Fruit fly (Drosophila melanogaster) whole organism, wandering third instar larva: Measurements from ENCODE around the gene CG4558.

ENCODE experiments used
- CG32264 ChIP-seq: fragments of 200-800 bp; sonication (Bioruptor generic); optimal IDR thresholded peaks from 2 replicates; lab custom pipeline; 2016; ENCODE audit warnings: missing biosample characterization, missing genetic modification characterization
- Dfd ChIP-seq: fragments of >200 bp; optimal IDR thresholded peaks from 2 replicates; lab custom pipeline; 2017; ENCODE audit warnings: missing biosample characterization, missing genetic modification characterization
- Dif ChIP-seq: fragments of 200-275, 200-300 bp; sonication (Bioruptor generic); optimal IDR thresholded peaks from 2 replicates; lab custom pipeline; 2018; ENCODE audit warnings: missing biosample characterization, missing genetic modification characterization; ENCODE audit not compliant: partially characterized antibody
- GATAd ChIP-seq: sonication (Bioruptor generic); optimal IDR thresholded peaks from 2 replicates; lab custom pipeline; 2016; ENCODE audit warnings: missing biosample characterization, missing genetic modification characterization
- HLH106 ChIP-seq: fragments of 200-800 bp; optimal IDR thresholded peaks from 3 replicates; lab custom pipeline; 2019; ENCODE audit warnings: missing biosample characterization, mild to moderate bottlenecking, missing genetic modification characterization, moderate library complexity
- Hnf4 ChIP-seq: fragments of 200-800 bp; sonication (Bioruptor generic); optimal IDR thresholded peaks from 2 replicates; lab custom pipeline; 2016; ENCODE audit warnings: missing biosample characterization, mild to moderate bottlenecking, missing genetic modification characterization
- Hr78 ChIP-seq: fragments of >200 bp; optimal IDR thresholded peaks from 2 replicates; lab custom pipeline; 2017; ENCODE audit warnings: missing biosample characterization, missing genetic modification characterization
- Hr83 ChIP-seq: fragments of 200-300 bp; sonication (Bioruptor generic); optimal IDR thresholded peaks from 2 replicates; lab custom pipeline; 2016; ENCODE audit warnings: missing biosample characterization, mild to moderate bottlenecking, missing genetic modification characterization, moderate library complexity; ENCODE audit not compliant: poor library complexity, severe bottlenecking
- Jra ChIP-seq: sonication (Bioruptor generic); optimal IDR thresholded peaks from 2 replicates; lab custom pipeline; 2016; ENCODE audit warnings: missing biosample characterization, missing genetic modification characterization
- Myc ChIP-seq: fragments of >200 bp; optimal IDR thresholded peaks from 2 replicates; lab custom pipeline; 2017
- OdsH ChIP-seq: fragments of 200-800 bp; sonication (Bioruptor generic); optimal IDR thresholded peaks from 2 replicates; lab custom pipeline; 2016; ENCODE audit warnings: missing biosample characterization, mild to moderate bottlenecking, missing genetic modification characterization
- Rel ChIP-seq, 2 experiments: fragments of 200-800 bp; sonication (Bioruptor generic) in 1 of 2; optimal IDR thresholded peaks; 2 replicates in 1 of 2; 3 replicates in 1 of 2; lab custom pipeline; 2016 to 2019; ENCODE audit warnings: mild to moderate bottlenecking in 2 of 2, missing biosample characterization in 2 of 2, missing genetic modification characterization in 2 of 2, moderate library complexity in 1 of 2
- Sp1 ChIP-seq: fragments of 200-800 bp; sonication (Bioruptor generic); optimal IDR thresholded peaks from 3 replicates; lab custom pipeline; 2019; ENCODE audit warnings: missing biosample characterization, mild to moderate bottlenecking, missing genetic modification characterization, moderate library complexity
- Vsx2 ChIP-seq: fragments of 200-300, 225-300 bp; sonication (Bioruptor generic); optimal IDR thresholded peaks from 2 replicates; lab custom pipeline; 2018; ENCODE audit warnings: missing biosample characterization, missing genetic modification characterization; ENCODE audit not compliant: partially characterized antibody
- br ChIP-seq: fragments of 200-800 bp; sonication (Bioruptor generic); optimal IDR thresholded peaks from 2 replicates; lab custom pipeline; 2016; ENCODE audit warnings: missing biosample characterization, missing genetic modification characterization
- dl ChIP-seq, 2 experiments: fragments of 175-275, 200-275 bp in 1 of 2; fragments of 200-275 bp in 1 of 2; sonication (Bioruptor generic); optimal IDR thresholded peaks; lab custom pipeline; 2018; ENCODE audit warnings: mild to moderate bottlenecking in 2 of 2, missing biosample characterization in 2 of 2, missing genetic modification characterization in 2 of 2, moderate library complexity in 2 of 2; ENCODE audit not compliant: partially characterized antibody in 2 of 2, insufficient read depth in 1 of 2
- dmrt93B ChIP-seq: fragments of 200-800 bp; sonication (Bioruptor generic); optimal IDR thresholded peaks from 2 replicates; lab custom pipeline; 2018; ENCODE audit warnings: missing biosample characterization, mild to moderate bottlenecking, missing genetic modification characterization
- ey ChIP-seq: fragments of 200-800 bp; sonication (Bioruptor generic); optimal IDR thresholded peaks from 2 replicates; lab custom pipeline; 2016; ENCODE audit warnings: missing biosample characterization, missing genetic modification characterization
- foxo ChIP-seq, 2 experiments: fragments of 200-800 bp; sonication (Bioruptor generic); optimal IDR thresholded peaks; 2 replicates in 1 of 2; 3 replicates in 1 of 2; lab custom pipeline; 2016 to 2017; ENCODE audit warnings: missing biosample characterization in 2 of 2, missing genetic modification characterization in 2 of 2
- fru ChIP-seq: fragments of 200-800 bp; sonication (Bioruptor generic); optimal IDR thresholded peaks from 3 replicates; lab custom pipeline; 2016; ENCODE audit warnings: missing biosample characterization, mild to moderate bottlenecking, missing genetic modification characterization
- h ChIP-seq: fragments of 200-800 bp; sonication (Bioruptor generic); optimal IDR thresholded peaks from 3 replicates; lab custom pipeline; 2016; ENCODE audit warnings: missing biosample characterization, mild to moderate bottlenecking, missing genetic modification characterization
- jim ChIP-seq: fragments of 175-275, 200-325 bp; sonication (Bioruptor generic); optimal IDR thresholded peaks from 2 replicates; lab custom pipeline; 2016; ENCODE audit warnings: missing biosample characterization, mild to moderate bottlenecking, missing genetic modification characterization
- lola ChIP-seq: fragments of >200 bp; optimal IDR thresholded peaks from 2 replicates; lab custom pipeline; 2017; ENCODE audit warnings: missing biosample characterization, missing genetic modification characterization
- psq ChIP-seq: fragments of 200-800 bp; sonication (Bioruptor generic); optimal IDR thresholded peaks from 3 replicates; lab custom pipeline; 2017; ENCODE audit warnings: missing biosample characterization, mild to moderate bottlenecking, missing genetic modification characterization, moderate library complexity
- tai ChIP-seq: sonication (Bioruptor generic); optimal IDR thresholded peaks from 2 replicates; lab custom pipeline; 2016; ENCODE audit warnings: missing biosample characterization, missing genetic modification characterization
- usp ChIP-seq: fragments of >200 bp; optimal IDR thresholded peaks from 2 replicates; lab custom pipeline; 2017; ENCODE audit warnings: missing biosample characterization, missing genetic modification characterization
- woc ChIP-seq: sonication (Bioruptor generic); optimal IDR thresholded peaks from 2 replicates; lab custom pipeline; 2016; ENCODE audit warnings: missing biosample characterization, mild to moderate bottlenecking, missing genetic modification characterization

The CG4558 gene

DNA sequence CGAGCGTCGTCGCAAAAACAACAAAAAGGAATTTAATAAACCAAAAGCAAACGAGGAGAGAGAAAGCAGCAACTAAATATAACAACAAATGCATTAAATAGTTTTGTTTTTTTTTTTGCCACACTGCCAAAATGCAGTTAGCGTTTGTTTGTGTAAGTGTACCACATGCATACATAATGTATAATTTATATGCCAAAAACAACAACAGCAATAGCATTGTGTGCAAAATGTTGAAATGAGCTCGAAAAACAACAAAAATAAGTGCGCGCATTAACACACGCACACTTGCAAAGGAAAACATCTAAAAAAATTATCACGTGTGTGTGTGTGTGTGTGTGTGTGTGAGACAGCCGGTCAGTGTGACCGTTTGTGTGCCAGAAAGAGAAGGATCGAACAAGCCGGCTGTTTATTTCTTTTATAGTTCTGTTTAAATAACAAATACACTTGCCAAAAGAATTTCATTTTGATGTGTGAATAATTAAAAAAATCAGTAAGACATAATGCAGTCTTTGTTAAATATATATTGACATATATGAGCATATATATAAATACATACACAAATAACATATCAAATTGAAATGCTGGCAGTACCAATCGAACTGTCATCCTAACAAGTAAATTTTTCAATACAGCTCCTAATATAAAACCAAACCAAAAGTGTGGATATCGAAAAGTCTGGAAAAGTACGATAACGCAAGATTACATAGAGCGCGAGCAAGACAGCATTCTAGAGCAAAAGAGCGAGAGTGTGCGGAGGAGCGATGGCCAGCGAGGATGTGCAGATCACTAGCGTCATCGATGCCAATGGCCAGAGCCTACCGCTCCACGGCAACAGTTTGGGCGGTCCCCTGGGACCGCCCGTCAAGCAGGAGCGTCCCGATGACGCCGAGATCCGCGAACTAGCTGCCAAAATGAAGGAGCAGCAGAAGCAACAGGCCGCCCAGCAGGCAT, 19.3 kb downstream of the CG4558 start:
- TF ChIP-seq Dfd (GFP tag; lab: Kevin White, UChicago) (peak; percentile 26), Vsx2 (GFP tag; lab: Kevin White, UChicago) (no peak)

DNA sequence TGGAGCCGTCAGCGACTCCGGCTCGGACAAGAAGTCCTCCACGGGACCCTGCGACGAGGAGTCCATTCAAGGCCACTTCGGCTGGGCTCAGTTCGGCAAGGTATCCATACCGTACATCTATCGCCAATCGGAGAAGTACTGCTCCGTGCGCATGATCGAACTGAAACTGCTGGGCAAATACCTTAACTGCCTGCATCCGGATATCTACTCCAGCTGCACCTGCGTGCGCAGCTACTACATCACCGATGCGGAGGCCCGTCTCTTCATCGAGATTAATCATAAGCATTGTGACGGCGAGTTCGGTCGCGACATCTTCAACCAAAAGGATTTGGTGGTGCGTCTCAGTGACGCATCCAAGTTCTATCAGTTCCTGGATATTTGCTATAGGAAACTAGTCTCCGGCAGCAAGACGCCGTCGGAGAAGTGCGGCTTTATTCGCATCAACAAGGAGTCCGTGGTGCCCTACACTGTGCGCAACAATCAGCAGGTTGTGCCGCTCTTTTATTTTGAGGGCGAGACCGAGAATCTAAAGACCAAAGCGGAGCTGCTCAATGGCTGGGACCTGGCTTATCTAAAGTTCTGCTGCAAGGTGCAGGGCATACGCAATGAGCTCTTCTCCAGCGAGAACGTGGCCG, 20.3 kb downstream of the CG4558 start:
- no peak for TF ChIP-seq usp
- no peak for TF ChIP-seq GATAd (GFP tag; lab: Kevin White, UChicago)
- no peak for TF ChIP-seq h (GFP tag; lab: Kevin White, UChicago)
- TF ChIP-seq jim (GFP tag; lab: Kevin White, UChicago), result no peak
- TF ChIP-seq woc (GFP tag; lab: Kevin White, UChicago), result no peak
- no peak for TF ChIP-seq dmrt93B (GFP tag; lab: Kevin White, UChicago)
- no peak for TF ChIP-seq OdsH (GFP tag; lab: Kevin White, UChicago)
- no peak for TF ChIP-seq lola
- no peak for TF ChIP-seq CG32264 (GFP tag; lab: Kevin White, UChicago)
- no peak for TF ChIP-seq foxo (GFP tag; optimal IDR thresholded peaks at IDR 0.05; lab: Kevin White, UChicago)
- TF ChIP-seq, all 38 proteins: peak for 0

DNA sequence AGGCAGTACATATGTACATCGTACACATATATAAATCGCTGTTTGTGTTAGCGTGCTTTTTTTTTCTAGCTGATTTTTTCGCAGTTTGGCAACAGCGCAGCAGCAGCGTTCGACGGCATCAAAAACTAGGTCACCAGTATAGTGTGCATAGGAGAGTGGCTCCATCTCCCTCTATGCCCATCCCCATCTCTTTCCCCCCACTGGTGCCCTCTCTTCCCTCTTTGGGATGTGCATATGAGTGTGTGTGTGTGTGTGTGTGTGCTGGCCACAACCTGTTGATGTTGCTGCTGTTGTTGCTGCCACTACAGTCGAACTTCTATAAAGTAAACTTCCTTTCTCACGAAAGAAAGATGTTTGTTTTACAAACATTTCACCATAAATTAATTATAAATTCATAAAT, 22.2 kb downstream of the CG4558 start:
- peak; percentile 75 for TF ChIP-seq Dfd (GFP tag; lab: Kevin White, UChicago)
- no peak for TF ChIP-seq Vsx2 (GFP tag; lab: Kevin White, UChicago)

DNA sequence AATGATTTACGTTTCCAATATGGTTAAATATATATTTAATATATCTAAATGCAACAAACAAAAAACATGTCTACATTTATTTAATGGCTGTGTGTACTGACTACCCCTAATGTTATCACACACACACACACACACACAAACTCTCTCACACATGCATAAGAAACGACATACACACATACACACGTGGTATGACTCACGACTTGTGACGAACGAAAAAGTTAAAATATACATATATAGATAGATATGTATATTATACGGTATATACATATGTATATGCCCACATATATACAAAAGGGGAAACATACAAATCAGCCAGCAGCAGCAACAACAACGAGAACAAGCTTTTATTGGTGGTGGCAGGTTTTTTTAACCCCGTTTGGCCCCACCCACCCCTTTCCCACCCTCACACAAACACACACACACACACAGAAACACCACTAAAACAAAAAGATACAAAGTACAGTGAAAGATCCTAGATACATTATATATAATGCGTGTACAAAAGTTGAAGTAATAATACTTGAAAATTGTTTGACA, 25.4 kb downstream of the CG4558 start:
- peak; percentile 8 for TF ChIP-seq Sp1 (GFP tag; lab: Kevin White, UChicago)
- TF ChIP-seq Hr83 (GFP tag; lab: Kevin White, UChicago), result no peak
- TF ChIP-seq tai (GFP tag; lab: Kevin White, UChicago), result no peak
- TF ChIP-seq foxo (GFP tag; optimal IDR thresholded peaks at IDR 0.05; lab: Kevin White, UChicago), result peak in 1 of 2 experiments; percentile 24
- no peak for TF ChIP-seq Rel (GFP tag; optimal IDR thresholded peaks at IDR 0.05; lab: Kevin White, UChicago)
- peak; percentile 7 for TF ChIP-seq Rel (tag; optimal IDR thresholded peaks at IDR 0.05; lab: Kevin White, UChicago)
- TF ChIP-seq br (GFP tag; lab: Kevin White, UChicago), result no peak
- TF ChIP-seq HLH106 (tag; lab: Kevin White, UChicago), result peak; percentile 19

DNA sequence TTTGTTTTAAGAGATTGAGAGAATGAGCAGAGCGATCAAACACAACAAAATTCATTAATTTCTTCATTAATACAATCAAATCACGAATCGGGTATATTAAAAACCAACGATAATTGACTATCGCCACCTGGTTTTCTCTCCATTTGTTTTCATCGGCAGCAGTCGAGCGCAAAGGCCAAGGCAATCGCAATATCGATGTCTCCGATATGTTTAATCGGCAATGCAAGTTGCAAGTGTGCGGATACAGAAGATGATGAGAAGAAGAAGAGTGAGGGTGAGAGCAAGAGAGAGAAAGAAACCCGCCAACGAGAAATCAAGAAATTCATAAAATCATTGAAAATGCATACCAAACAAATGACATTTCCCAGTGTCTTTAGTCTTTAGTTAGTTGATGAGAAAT, 26.2 kb downstream of the CG4558 start:
- TF ChIP-seq Hr83 (GFP tag; lab: Kevin White, UChicago), result peak; percentile 4
- peak; percentile 29 for TF ChIP-seq Jra (GFP tag; lab: Kevin White, UChicago)
- TF ChIP-seq Hr78, result no peak
- peak; percentile 16 for TF ChIP-seq psq (GFP tag; lab: Kevin White, UChicago)
- peak; percentile 7 for TF ChIP-seq woc (GFP tag; lab: Kevin White, UChicago)
- peak; percentile 17 for TF ChIP-seq Hnf4 (GFP tag; lab: Kevin White, UChicago)

DNA sequence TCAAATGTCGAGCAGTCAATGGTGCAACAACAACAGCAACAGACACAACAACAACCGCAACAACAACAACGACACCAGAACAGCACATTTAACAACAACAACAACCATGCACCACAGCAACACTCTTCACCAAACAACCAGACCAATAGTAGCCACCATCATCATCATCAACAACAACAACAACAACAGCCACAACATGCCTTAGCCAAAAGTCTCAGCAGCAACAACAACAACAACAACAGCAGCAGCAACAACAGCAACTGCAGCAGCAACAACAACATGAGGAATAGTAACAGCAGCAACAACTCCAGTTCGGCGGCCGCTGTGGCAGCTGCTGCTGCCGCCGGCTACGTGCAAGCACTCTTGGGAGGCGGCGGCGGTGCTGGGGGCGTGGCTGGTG, 26.8 kb downstream of the CG4558 start:
- TF ChIP-seq Sp1 (GFP tag; lab: Kevin White, UChicago) (no peak), Myc (lab: Kevin White, UChicago) (no peak), Dif (no peak), Dfd (GFP tag; lab: Kevin White, UChicago) (peak; percentile 80)

DNA sequence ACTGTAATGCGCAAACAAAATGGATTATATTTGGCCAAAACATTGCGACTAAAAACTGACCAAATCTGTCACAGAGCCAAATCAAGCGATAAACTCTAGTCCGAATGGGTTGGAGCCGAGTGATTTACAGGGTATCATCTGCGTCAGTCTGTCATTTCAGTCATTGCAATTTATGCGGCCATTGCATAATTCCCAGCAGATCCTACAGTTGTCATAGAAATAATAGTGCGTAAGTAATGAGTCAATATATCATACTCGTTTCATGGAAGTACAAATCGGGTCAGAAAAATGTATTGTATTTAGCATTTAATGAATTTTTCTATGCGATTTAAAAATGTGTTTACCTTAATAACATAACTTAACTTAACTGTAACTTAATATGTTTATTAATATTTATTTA, 48.6 kb downstream of the CG4558 start:
- no peak for TF ChIP-seq ey (GFP tag; lab: Kevin White, UChicago)
- TF ChIP-seq Hr78, result no peak
- no peak for TF ChIP-seq OdsH (GFP tag; lab: Kevin White, UChicago)
- TF ChIP-seq dl (GFP tag; optimal IDR thresholded peaks at IDR 0.05; lab: Kevin White, UChicago; ENCODE audit: insufficient read depth in 1 of 2, partially characterized antibody in 2 of 2), result no peak
- TF ChIP-seq tai (GFP tag; lab: Kevin White, UChicago), result no peak
- TF ChIP-seq Hnf4 (GFP tag; lab: Kevin White, UChicago), result no peak
- TF ChIP-seq fru (GFP tag; lab: Kevin White, UChicago), result no peak
- no peak for TF ChIP-seq woc (GFP tag; lab: Kevin White, UChicago)
